Worm (Caenorhabditis elegans): ENCODE results near the gene swt-3.

The swt-3 gene

ce11 chrIV:10780583-10780982 lies at the start of gene swt-3:
Gene swt-3, minus strand, starts transcription at chrIV:10780683.
- no peak for TF ChIP-seq unc-98 (GFP tag; IDR thresholded peaks at IDR 0.05)
- TF ChIP-seq nhr-76 (tag; optimal IDR thresholded peaks at IDR 0.05): no peak
- no peak for TF ChIP-seq lin-13 (GFP tag; optimal IDR thresholded peaks at IDR 0.05)
- no peak for TF ChIP-seq unc-62 (GFP tag; optimal IDR thresholded peaks at IDR 0.05)
- no peak for TF ChIP-seq nhr-90 (tag; optimal IDR thresholded peaks at IDR 0.05; ENCODE audit: poor library complexity)

- no peak for TF ChIP-seq snu-23 (GFP tag; optimal IDR thresholded peaks at IDR 0.05)
- no peak for TF ChIP-seq dpl-1 (GFP tag; optimal IDR thresholded peaks at IDR 0.05)
- no peak for TF ChIP-seq ztf-4 (tag; optimal IDR thresholded peaks at IDR 0.05)
Measured at ce11 chrIV:10828049-10828448, 47.6 kb upstream of the swt-3 start, which contains the start of gene npax-3. Gene npax-3, minus strand, starts transcription at chrIV:10828149.

ce11 chrIV:10826029-10826428 lies 45.5 kb upstream of the swt-3 start:
- TF ChIP-seq mab-9 (GFP tag; IDR thresholded peaks at IDR 0.05) (no peak), lin-13 (GFP tag; optimal IDR thresholded peaks at IDR 0.05) (no peak)

ce11 chrIV:10825383-10825782 lies 44.9 kb upstream of the swt-3 start:
- no peak for TF ChIP-seq egl-13 (tag; optimal IDR thresholded peaks at IDR 0.05)
- TF ChIP-seq ztf-11 (tag; optimal IDR thresholded peaks at IDR 0.05): no peak
- no peak for TF ChIP-seq zip-4 (GFP tag; optimal IDR thresholded peaks at IDR 0.05)
- TF ChIP-seq efl-3 (GFP tag; optimal IDR thresholded peaks at IDR 0.05): no peak

ce11 chrIV:10821672-10822304 lies 41.3 kb upstream of the swt-3 start:
- TF ChIP-seq dsc-1 (tag; optimal IDR thresholded peaks at IDR 0.05): peak; percentile 16
- peak; percentile 79 for TF ChIP-seq unc-130 (tag; optimal IDR thresholded peaks at IDR 0.05)
- no peak for TF ChIP-seq ama-1 (optimal IDR thresholded peaks at IDR 0.05)
- TF ChIP-seq elt-3 (tag; optimal IDR thresholded peaks at IDR 0.05): peak in 4 of 6 experiments; percentile 20 to 82 (median 67)
- TF ChIP-seq ceh-88 (GFP tag; IDR thresholded peaks at IDR 0.05): peak; percentile 66
- peak; percentile 12 for TF ChIP-seq nhr-11 (tag; optimal IDR thresholded peaks at IDR 0.05)
- peak; percentile 92 for TF ChIP-seq nhr-85 (tag)
- TF ChIP-seq mdl-1 (tag; optimal IDR thresholded peaks at IDR 0.05): peak in 1 of 2 experiments; percentile 84
- TF ChIP-seq xbp-1 (tag; optimal IDR thresholded peaks at IDR 0.05): peak; percentile 63
- peak; percentile 86 for TF ChIP-seq tbx-2 (tag; optimal IDR thresholded peaks at IDR 0.05)
- TF ChIP-seq mep-1 (tag; optimal IDR thresholded peaks at IDR 0.05): peak; percentile 83
- peak; percentile 70 to 93 for TF ChIP-seq lsy-2 (tag; optimal IDR thresholded peaks at IDR 0.05)
- TF ChIP-seq dpl-1 (GFP tag; optimal IDR thresholded peaks at IDR 0.05): peak; percentile 39 to 55 (median 44)
- TF ChIP-seq skn-1 (tag; optimal IDR thresholded peaks at IDR 0.05): peak; percentile 62
- peak; percentile 78 for TF ChIP-seq rnt-1 (tag; optimal IDR thresholded peaks at IDR 0.05)
- TF ChIP-seq fkh-10 (GFP tag; optimal IDR thresholded peaks at IDR 0.05): peak; percentile 85
- peak; percentile 94 for TF ChIP-seq C16A3.4 (tag; optimal IDR thresholded peaks at IDR 0.05)
- peak; percentile 88 for TF ChIP-seq nhr-71 (tag; optimal IDR thresholded peaks at IDR 0.05)
- no peak for TF ChIP-seq Y116A8C.19 (tag; optimal IDR thresholded peaks at IDR 0.05; ENCODE audit: borderline replicate concordance)
- TF ChIP-seq nhr-47 (tag; optimal IDR thresholded peaks at IDR 0.05): peak; percentile 84
- TF ChIP-seq pqm-1 (tag; optimal IDR thresholded peaks at IDR 0.05): no peak
- peak; percentile 94 for TF ChIP-seq snu-23 (GFP tag; optimal IDR thresholded peaks at IDR 0.05)
- TF ChIP-seq fkh-8 (tag; optimal IDR thresholded peaks at IDR 0.05): peak; percentile 86
- peak; percentile 89 for TF ChIP-seq nhr-20 (tag; optimal IDR thresholded peaks at IDR 0.05)
- peak; percentile 84 for TF ChIP-seq unc-86 (tag; optimal IDR thresholded peaks at IDR 0.05)
- peak; percentile 86 for TF ChIP-seq fos-1 (tag; optimal IDR thresholded peaks at IDR 0.05)
- TF ChIP-seq lin-13 (GFP tag; optimal IDR thresholded peaks at IDR 0.05): peak; percentile 83
- TF ChIP-seq ztf-4 (tag; optimal IDR thresholded peaks at IDR 0.05): peak; percentile 83
- TF ChIP-seq unc-30 (tag; optimal IDR thresholded peaks at IDR 0.05): no peak
- peak; percentile 67 for TF ChIP-seq zag-1 (tag; optimal IDR thresholded peaks at IDR 0.05)
- no peak for TF ChIP-seq sptf-1 (tag; optimal IDR thresholded peaks at IDR 0.05)
- TF ChIP-seq aha-1 (tag; optimal IDR thresholded peaks at IDR 0.05): peak; percentile 32
- TF ChIP-seq irx-1 (tag; optimal IDR thresholded peaks at IDR 0.05): peak; percentile 64
- TF ChIP-seq snpc-4 (tag; optimal IDR thresholded peaks at IDR 0.05): peak; percentile 52
- peak; percentile 75 to 84 for TF ChIP-seq lin-35 (GFP tag; optimal IDR thresholded peaks at IDR 0.05)
- TF ChIP-seq lin-14 (GFP tag; optimal IDR thresholded peaks at IDR 0.05): peak; percentile 93
